Fruit fly (Drosophila melanogaster): ENCODE results near the gene CG10588.
A peak's percentile ranks its signal among the peaks of the same experiment; 100 is the strongest.

Gene CG10588

DNA sequence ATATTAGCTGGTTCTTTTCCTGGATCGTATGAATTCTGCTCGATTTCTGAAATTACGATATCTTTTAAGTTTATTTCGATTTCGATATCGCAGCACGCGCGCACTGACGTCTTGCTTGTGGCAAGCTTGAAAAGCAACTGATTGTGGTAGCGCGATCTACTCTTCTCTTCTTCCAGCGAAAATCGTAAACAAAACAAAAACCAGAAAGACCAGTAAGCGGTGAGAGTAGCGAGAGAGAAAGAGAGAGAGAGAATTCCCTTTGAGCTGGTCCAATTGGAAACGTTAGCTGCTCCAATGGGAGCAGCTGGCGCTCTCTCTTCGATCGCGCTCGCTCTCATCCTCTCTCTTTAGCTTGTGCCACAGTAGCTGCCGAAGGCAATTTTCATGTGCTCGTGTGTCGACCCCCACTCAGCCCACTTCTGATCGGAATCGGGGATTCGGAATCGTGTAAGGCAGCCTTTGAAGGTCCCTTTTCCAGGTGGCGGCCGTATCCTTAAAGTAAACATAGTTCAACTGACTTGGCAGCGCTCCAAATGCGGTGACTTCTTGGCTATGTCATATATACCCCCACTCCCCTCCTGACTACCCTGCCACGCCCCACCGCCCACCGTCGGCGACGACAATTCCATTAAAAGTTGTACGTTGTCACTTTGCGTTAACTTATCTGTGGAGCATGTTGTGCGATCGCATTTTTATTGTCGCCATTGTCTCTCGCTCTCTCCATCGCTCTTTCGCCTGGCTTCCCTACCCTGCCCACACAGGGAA, 7.2 kb upstream of the CG10588 start, which contains the start of gene fng (continued):
- TF ChIP-seq CG13287 (GFP tag; IDR thresholded peaks at IDR 0.05; ENCODE audit: partially characterized antibody), result peak; percentile 67

DNA sequence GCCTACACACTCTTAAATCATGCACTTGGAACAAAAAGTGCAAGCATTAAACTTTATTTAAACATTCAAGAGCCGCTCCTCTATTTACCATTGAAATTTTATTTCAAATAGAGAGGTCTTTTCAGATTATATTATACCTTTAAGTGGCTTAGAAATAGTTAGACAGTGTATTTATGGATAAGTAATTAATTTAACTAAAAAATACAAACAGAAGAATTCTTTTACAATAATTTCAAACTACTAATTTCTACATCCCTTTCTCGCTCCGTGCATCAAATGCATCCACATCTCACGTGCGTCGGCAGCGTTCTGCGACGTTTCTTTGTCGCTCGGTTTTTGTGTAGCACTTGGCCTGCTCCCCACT, 6.6 kb upstream of the CG10588 start:
- TF ChIP-seq seq (GFP tag; IDR thresholded peaks at IDR 0.05) (no peak), nerfin-2 (GFP tag; IDR thresholded peaks at IDR 0.05; ENCODE audit: partially characterized antibody) (no peak), CG1602 (GFP tag; optimal IDR thresholded peaks at IDR 0.05) (peak; percentile 59), pho (GFP tag; optimal IDR thresholded peaks at IDR 0.05) (no peak), sr (GFP tag; IDR thresholded peaks at IDR 0.05) (peak; percentile 69; the same call in 1 of the 3 replicates), corto (GFP tag; optimal IDR thresholded peaks at IDR 0.05) (peak; percentile 81), PHDP (tag; optimal IDR thresholded peaks at IDR 0.05) (peak; percentile 68), CG11695 (GFP tag; IDR thresholded peaks at IDR 0.05) (peak; percentile 57; the same call in 2 of the 3 replicates), fd96Cb (tag; optimal IDR thresholded peaks at IDR 0.05) (peak; percentile 74), CG32767 (GFP tag; IDR thresholded peaks at IDR 0.05) (no peak; the same call in 1 of the 2 replicates), fd3F (GFP tag; optimal IDR thresholded peaks at IDR 0.05) (no peak), sob (GFP tag; IDR thresholded peaks at IDR 0.05) (no peak), Sry-δ (GFP tag; optimal IDR thresholded peaks at IDR 0.05) (no peak), CG30403 (GFP tag; optimal IDR thresholded peaks at IDR 0.05) (peak; percentile 63), Tbp (GFP tag; optimal IDR thresholded peaks at IDR 0.05) (no peak), D19B (GFP tag; optimal IDR thresholded peaks at IDR 0.05) (no peak), sc (optimal IDR thresholded peaks at IDR 0.05) (no peak), sc (GFP tag; optimal IDR thresholded peaks at IDR 0.05) (peak; percentile 66), ato (GFP tag; IDR thresholded peaks at IDR 0.05; ENCODE audit: partially characterized antibody) (no peak), CG2116 (GFP tag; optimal IDR thresholded peaks at IDR 0.05) (no peak), ro (GFP tag; IDR thresholded peaks at IDR 0.05) (peak; percentile 32; the same call in 1 of the 2 replicates), CG4404 (GFP tag; IDR thresholded peaks at IDR 0.05) (no peak), ems (GFP tag; optimal IDR thresholded peaks at IDR 0.05) (no peak), CTCF (GFP tag; optimal IDR thresholded peaks at IDR 0.05) (no peak), CG18262 (tag; optimal IDR thresholded peaks at IDR 0.05) (peak; percentile 90), CG32772 (GFP tag; IDR thresholded peaks at IDR 0.05) (peak; percentile 39; the same call in 1 of the 2 replicates), CG17612 (GFP tag; IDR thresholded peaks at IDR 0.05) (no peak), gsb (GFP tag; IDR thresholded peaks at IDR 0.05) (no peak), cas (GFP tag; IDR thresholded peaks at IDR 0.05) (no peak), CG8944 (GFP tag; optimal IDR thresholded peaks at IDR 0.05) (no peak), kah (GFP tag; optimal IDR thresholded peaks at IDR 0.05) (peak; percentile 31), insv (GFP tag; optimal IDR thresholded peaks at IDR 0.05) (no peak), CrebB (tag; optimal IDR thresholded peaks at IDR 0.05) (no peak), ab (GFP tag; optimal IDR thresholded peaks at IDR 0.05) (no peak), Trl (optimal IDR thresholded peaks at IDR 0.05) (no peak), Trl (GFP tag; optimal IDR thresholded peaks at IDR 0.05) (no peak), E2f2 (GFP tag; IDR thresholded peaks at IDR 0.05) (0 out of 2 replicates have a peak, but pooled peaks have one; percentile 5), Hr3 (GFP tag; optimal IDR thresholded peaks at IDR 0.05) (peak; percentile 20), kni (GFP tag; optimal IDR thresholded peaks at IDR 0.05) (no peak), Ssrp (tag; optimal IDR thresholded peaks at IDR 0.05) (peak; percentile 84), grn (GFP tag; optimal IDR thresholded peaks at IDR 0.05) (no peak), Taf1 (GFP tag; IDR thresholded peaks at IDR 0.05) (no peak), CG10366 (GFP tag; IDR thresholded peaks at IDR 0.05) (peak; percentile 22; the same call in 1 of the 2 replicates), lab (GFP tag; optimal IDR thresholded peaks at IDR 0.05) (peak; percentile 52), hb (GFP tag; IDR thresholded peaks at IDR 0.05; ENCODE audit: partially characterized antibody) (no peak), CG15479 (GFP tag; optimal IDR thresholded peaks at IDR 0.05) (no peak), Mrtf (GFP tag; IDR thresholded peaks at IDR 0.05) (no peak), maf-S (GFP tag; optimal IDR thresholded peaks at IDR 0.05) (no peak), Fer1 (GFP tag; optimal IDR thresholded peaks at IDR 0.05) (no peak)

All from whole organism, embryonic.